Worm (Caenorhabditis elegans): ENCODE data around the gene flp-12.

ce11 chrX:4609635-4610034, 17.5 kb upstream of the flp-12 start:
- TF ChIP-seq mdl-1 (tag; optimal IDR thresholded peaks at IDR 0.05) (no peak), nhr-11 (tag; optimal IDR thresholded peaks at IDR 0.05) (no peak), skn-1 (tag; optimal IDR thresholded peaks at IDR 0.05) (no peak), nhr-77 (tag; optimal IDR thresholded peaks at IDR 0.05) (no peak), ZK546.5 (tag; optimal IDR thresholded peaks at IDR 0.05) (no peak), unc-39 (tag; optimal IDR thresholded peaks at IDR 0.05) (no peak), daf-12 (tag; optimal IDR thresholded peaks at IDR 0.05) (no peak)

All from whole organism, L3 larva.